Worm (Caenorhabditis elegans) whole organism, L3 larva: ENCODE measurements around the gene C08F8.15.

Experiments
- ZK546.5 ChIP-seq: sonication (generic microtip); optimal IDR thresholded peaks from 2 replicates; lab custom pipeline; 2017; ENCODE audit warnings: missing biosample characterization, missing genetic modification characterization
- tbx-2 ChIP-seq: sonication (generic microtip); optimal IDR thresholded peaks from 2 replicates; lab custom pipeline; 2016; ENCODE audit warnings: mild to moderate bottlenecking, missing genetic modification characterization, missing compliant biosample characterization
- unc-39 ChIP-seq: sonication (generic microtip); optimal IDR thresholded peaks from 4 replicates; lab custom pipeline; 2017; ENCODE audit warnings: missing biosample characterization, missing genetic modification characterization
- unc-62 ChIP-seq: fragments of 150-350 bp; sonication (generic microtip); optimal IDR thresholded peaks from 4 replicates; lab custom pipeline; 2014; ENCODE audit warnings: missing biosample characterization, missing genetic modification reagents, missing genetic modification characterization

ce11 chrIV:11143228-11143444 lies 17.5 kb downstream of the C08F8.15 start, which contains the start of gene F01G4.4:
- TF ChIP-seq tbx-2 (tag; lab: Kevin White, UChicago), result no peak
- TF ChIP-seq unc-39 (tag; lab: Kevin White, UChicago), result no peak
- TF ChIP-seq unc-62 (GFP tag; lab: Kevin White, UChicago), result no peak
- no peak for TF ChIP-seq ZK546.5
